Worm (Caenorhabditis elegans) whole organism, late embryonic: ENCODE measurements around the gene R105.1.

Source experiments
- C08G9.2 ChIP-seq: sonication (generic microtip); optimal IDR thresholded peaks from 2 replicates; lab custom pipeline; 2016; ENCODE audit warnings: mild to moderate bottlenecking, missing genetic modification characterization, moderate library complexity, missing compliant biosample characterization
- C38D4.7 ChIP-seq: fragments of 200-800 bp; sonication (Bioruptor generic); optimal IDR thresholded peaks from 2 replicates; lab custom pipeline; 2018; ENCODE audit warnings: mild to moderate bottlenecking, missing genetic modification characterization, moderate library complexity, missing compliant biosample characterization
- F13H6.1 ChIP-seq: sonication (generic microtip); optimal IDR thresholded peaks from 2 replicates; lab custom pipeline; 2016; ENCODE audit warnings: missing genetic modification characterization, missing compliant biosample characterization
- T23F11.4 ChIP-seq: fragments of 200-800 bp; sonication (Bioruptor generic); optimal IDR thresholded peaks from 2 replicates; lab custom pipeline; 2018; ENCODE audit warnings: mild to moderate bottlenecking, missing genetic modification characterization, missing compliant biosample characterization
- Y22D7AL.16 ChIP-seq: sonication (generic microtip); optimal IDR thresholded peaks from 2 replicates; lab custom pipeline; 2016; ENCODE audit warnings: missing genetic modification characterization, missing compliant biosample characterization
- ama-1 ChIP-seq: fragments of 150-350 bp; optimal IDR thresholded peaks from 2 replicates; lab custom pipeline; 2014
- ceh-14 ChIP-seq: sonication (generic microtip); optimal IDR thresholded peaks from 2 replicates; lab custom pipeline; 2016; ENCODE audit warnings: missing genotype, missing genetic modification characterization, missing compliant biosample characterization
- ceh-19 ChIP-seq: fragments of 200-800 bp; sonication (Bioruptor generic); optimal IDR thresholded peaks from 2 replicates; lab custom pipeline; 2018; ENCODE audit warnings: mild to moderate bottlenecking, missing genetic modification characterization, missing compliant biosample characterization
- ceh-2 ChIP-seq: sonication (generic microtip); optimal IDR thresholded peaks from 2 replicates; lab custom pipeline; 2016; ENCODE audit warnings: missing genotype, missing genetic modification characterization, missing compliant biosample characterization
- ceh-22 ChIP-seq: sonication (generic microtip); optimal IDR thresholded peaks from 2 replicates; lab custom pipeline; 2017; ENCODE audit warnings: missing biosample characterization, missing genetic modification characterization
- ceh-24 ChIP-seq: sonication (generic microtip); optimal IDR thresholded peaks from 2 replicates; lab custom pipeline; 2016; ENCODE audit warnings: mild to moderate bottlenecking, missing genetic modification characterization, missing compliant biosample characterization
- ceh-30 ChIP-seq: fragments of 150-350 bp; optimal IDR thresholded peaks from 2 replicates; lab custom pipeline; 2014; ENCODE audit warnings: missing biosample characterization, missing genetic modification characterization
- ceh-31 ChIP-seq: sonication (generic microtip); optimal IDR thresholded peaks from 2 replicates; lab custom pipeline; 2016; ENCODE audit warnings: missing genetic modification characterization, missing compliant biosample characterization
- ceh-34 ChIP-seq: sonication (generic microtip); optimal IDR thresholded peaks from 2 replicates; lab custom pipeline; 2016; ENCODE audit warnings: mild to moderate bottlenecking, missing genetic modification characterization, missing compliant biosample characterization
- ceh-45 ChIP-seq: fragments of 200-800 bp; sonication (Bioruptor generic); IDR thresholded peaks from 2 replicates; pipeline ENCODE4 v1.3.6; 2022; ENCODE audit warnings: missing genetic modification reagents, missing genetic modification characterization, missing compliant biosample characterization
- ceh-48 ChIP-seq: sonication (generic microtip); optimal IDR thresholded peaks from 2 replicates; lab custom pipeline; 2016; ENCODE audit warnings: missing genetic modification characterization, inconsistent platforms, missing compliant biosample characterization
- che-1 ChIP-seq: sonication (generic microtip); optimal IDR thresholded peaks from 2 replicates; lab custom pipeline; 2016; ENCODE audit warnings: mild to moderate bottlenecking, missing genetic modification characterization, missing compliant biosample characterization
- dve-1 ChIP-seq: sonication (generic microtip); optimal IDR thresholded peaks from 2 replicates; lab custom pipeline; 2017; ENCODE audit warnings: antibody characterized with exemption, mild to moderate bottlenecking, missing genetic modification characterization, missing compliant biosample characterization
- elt-4 ChIP-seq: sonication (generic microtip); optimal IDR thresholded peaks from 2 replicates; lab custom pipeline; 2016; ENCODE audit warnings: missing genetic modification characterization, missing compliant biosample characterization
- eyg-1 ChIP-seq: sonication (generic microtip); optimal IDR thresholded peaks from 2 replicates; lab custom pipeline; 2016; ENCODE audit warnings: missing genotype, missing genetic modification characterization, missing compliant biosample characterization
- fax-1 ChIP-seq: sonication (generic microtip); optimal IDR thresholded peaks from 2 replicates; lab custom pipeline; 2016; ENCODE audit warnings: missing genotype, missing genetic modification characterization, missing compliant biosample characterization
- fkh-10 ChIP-seq: fragments of 150-350 bp; optimal IDR thresholded peaks from 2 replicates; lab custom pipeline; 2014; ENCODE audit warnings: missing biosample characterization, missing genetic modification reagents, missing genetic modification characterization
- fkh-6 ChIP-seq: sonication (generic microtip); optimal IDR thresholded peaks from 2 replicates; lab custom pipeline; 2016; ENCODE audit warnings: missing genetic modification characterization, missing compliant biosample characterization
- gmeb-2 ChIP-seq: sonication (generic microtip); optimal IDR thresholded peaks from 2 replicates; lab custom pipeline; 2016; ENCODE audit warnings: missing genetic modification characterization, inconsistent platforms, missing compliant biosample characterization
- hlh-13 ChIP-seq: fragments of 200-800 bp; sonication (Bioruptor generic); optimal IDR thresholded peaks from 2 replicates; lab custom pipeline; 2018; ENCODE audit warnings: mild to moderate bottlenecking, missing genetic modification characterization, missing compliant biosample characterization
- hlh-15 ChIP-seq: sonication (generic microtip); optimal IDR thresholded peaks from 2 replicates; lab custom pipeline; 2016; ENCODE audit warnings: missing genetic modification characterization, missing compliant biosample characterization
- hlh-30 ChIP-seq: sonication (generic microtip); optimal IDR thresholded peaks from 2 replicates; lab custom pipeline; 2017; ENCODE audit warnings: antibody characterized with exemption, missing genetic modification characterization, missing compliant biosample characterization; ENCODE audit not compliant: insufficient read depth
- hlh-6 ChIP-seq: sonication (generic microtip); optimal IDR thresholded peaks from 2 replicates; lab custom pipeline; 2016; ENCODE audit warnings: missing genotype, missing genetic modification characterization, missing compliant biosample characterization
- lim-6 ChIP-seq: sonication (generic microtip); optimal IDR thresholded peaks from 2 replicates; lab custom pipeline; 2016; ENCODE audit warnings: missing genetic modification characterization, missing compliant biosample characterization
- mec-3 ChIP-seq: sonication (generic microtip); optimal IDR thresholded peaks from 2 replicates; lab custom pipeline; 2016; ENCODE audit warnings: borderline replicate concordance, missing genetic modification characterization, missing compliant biosample characterization
- nfya-1 ChIP-seq: sonication (generic microtip); optimal IDR thresholded peaks from 2 replicates; lab custom pipeline; 2017; ENCODE audit warnings: missing genetic modification characterization, mild to moderate bottlenecking, missing compliant biosample characterization, antibody characterized with exemption, moderate library complexity
- odd-2 ChIP-seq: sonication (generic microtip); optimal IDR thresholded peaks from 2 replicates; lab custom pipeline; 2017; ENCODE audit warnings: antibody characterized with exemption, mild to moderate bottlenecking, missing genetic modification characterization, missing compliant biosample characterization
- pat-9 ChIP-seq: fragments of 200-800 bp; sonication (Bioruptor generic); optimal IDR thresholded peaks from 2 replicates; lab custom pipeline; 2018; ENCODE audit warnings: mild to moderate bottlenecking, missing genetic modification characterization, moderate library complexity, missing compliant biosample characterization
- pax-1 ChIP-seq: fragments of 150-350 bp; optimal IDR thresholded peaks from 2 replicates; lab custom pipeline; 2014; ENCODE audit warnings: missing biosample characterization, missing genetic modification characterization
- pha-2 ChIP-seq: sonication (generic microtip); optimal IDR thresholded peaks from 2 replicates; lab custom pipeline; 2017; ENCODE audit warnings: mild to moderate bottlenecking, missing genetic modification characterization, missing compliant biosample characterization
- pros-1 ChIP-seq: fragments of 150-350 bp; optimal IDR thresholded peaks from 2 replicates; lab custom pipeline; 2014; ENCODE audit warnings: missing biosample characterization, missing genetic modification reagents, missing genetic modification characterization
- ref-2 ChIP-seq: sonication (generic microtip); optimal IDR thresholded peaks from 2 replicates; lab custom pipeline; 2016; ENCODE audit warnings: missing genetic modification characterization, missing compliant biosample characterization
- rnt-1 ChIP-seq: sonication (generic microtip); optimal IDR thresholded peaks from 2 replicates; lab custom pipeline; 2016; ENCODE audit warnings: missing genetic modification characterization, missing compliant biosample characterization
- tbx-2 ChIP-seq: sonication (generic microtip); optimal IDR thresholded peaks from 2 replicates; lab custom pipeline; 2016; ENCODE audit warnings: missing genetic modification characterization, missing compliant biosample characterization
- tbx-7 ChIP-seq: sonication (generic microtip); optimal IDR thresholded peaks from 2 replicates; lab custom pipeline; 2016; ENCODE audit warnings: missing genotype, missing genetic modification characterization, missing compliant biosample characterization
- ttx-3 ChIP-seq: sonication (generic microtip); optimal IDR thresholded peaks from 2 replicates; lab custom pipeline; 2016; ENCODE audit warnings: missing genetic modification reagents, missing genetic modification characterization, missing compliant biosample characterization
- unc-3 ChIP-seq, 2 experiments: fragments of 200-800 bp in 1 of 2; sonication (Bioruptor generic) in 1 of 2; sonication (generic microtip) in 1 of 2; conservative IDR thresholded peaks in 1 of 2; optimal IDR thresholded peaks in 1 of 2; 2 replicates each; pipeline versions ENCODE4 v1.3.6 to Lab custom; 2016 to 2022; ENCODE audit warnings: missing compliant biosample characterization in 2 of 2, missing genetic modification characterization in 2 of 2, missing genetic modification reagents in 1 of 2
- unc-42 ChIP-seq: sonication (generic microtip); optimal IDR thresholded peaks from 2 replicates; lab custom pipeline; 2016; ENCODE audit warnings: missing genotype, missing genetic modification characterization, missing compliant biosample characterization
- unc-55 ChIP-seq: sonication (generic microtip); optimal IDR thresholded peaks from 2 replicates; lab custom pipeline; 2017; ENCODE audit warnings: missing biosample characterization, missing genetic modification reagents, missing genetic modification characterization
- zip-5 ChIP-seq: sonication (generic microtip); optimal IDR thresholded peaks from 2 replicates; lab custom pipeline; 2016; ENCODE audit warnings: missing genetic modification characterization, missing compliant biosample characterization
- ztf-16 ChIP-seq: sonication (generic microtip); optimal IDR thresholded peaks from 2 replicates; lab custom pipeline; 2017; ENCODE audit warnings: missing genetic modification characterization, missing compliant biosample characterization

Gene R105.1

ce11 chrIV:4633393-4633792 lies at the start of gene R105.1:
TSS of gene R105.1 (plus strand) at chrIV:4633693.
- TF ChIP-seq fkh-6 (tag; lab: Kevin White, UChicago) (no peak), hlh-15 (tag; lab: Kevin White, UChicago) (no peak), T23F11.4 (GFP tag; lab: Kevin White, UChicago) (no peak), odd-2 (no peak), Y22D7AL.16 (tag; lab: Kevin White, UChicago) (no peak), unc-55 (no peak), eyg-1 (tag; lab: Kevin White, UChicago) (no peak), tbx-2 (tag; lab: Kevin White, UChicago) (no peak), lim-6 (tag; lab: Kevin White, UChicago) (no peak), nfya-1 (tag; lab: Kevin White, UChicago) (no peak), ceh-24 (tag; lab: Kevin White, UChicago) (no peak), ceh-34 (tag; lab: Kevin White, UChicago) (no peak), pha-2 (tag; lab: Kevin White, UChicago) (no peak), pat-9 (tag; lab: Kevin White, UChicago) (no peak), ref-2 (tag; lab: Kevin White, UChicago) (no peak), ceh-48 (no peak), hlh-13 (no peak), hlh-6 (no peak)
- TF ChIP-seq, all 69 proteins: peak for 0

ce11 chrIV:4585991-4586390 lies 47.5 kb upstream of the R105.1 start:
- TF ChIP-seq che-1 (tag; lab: Kevin White, UChicago) (no peak), mec-3 (tag; lab: Kevin White, UChicago) (no peak), unc-42 (tag; lab: Kevin White, UChicago) (peak; percentile 100), fkh-10 (GFP tag; lab: Kevin White, UChicago) (peak; percentile 62), ceh-31 (peak; percentile 70), gmeb-2 (tag; lab: Kevin White, UChicago) (no peak), tbx-7 (tag; lab: Kevin White, UChicago) (no peak), fax-1 (tag; lab: Kevin White, UChicago) (peak; percentile 15), hlh-15 (tag; lab: Kevin White, UChicago) (no peak), ceh-14 (tag; lab: Kevin White, UChicago) (peak; percentile 78), nfya-1 (tag; lab: Kevin White, UChicago) (peak; percentile 17)

ce11 chrIV:4587532-4587931 lies 46.0 kb upstream of the R105.1 start:
- TF ChIP-seq T23F11.4 (GFP tag; lab: Kevin White, UChicago) (no peak), ceh-2 (tag; lab: Kevin White, UChicago) (no peak), pros-1 (tag; lab: Kevin White, UChicago) (no peak), F13H6.1 (no peak), C08G9.2 (no peak), gmeb-2 (tag; lab: Kevin White, UChicago) (no peak), dve-1 (tag; lab: Kevin White, UChicago) (no peak), lim-6 (tag; lab: Kevin White, UChicago) (no peak), pax-1 (tag; lab: Kevin White, UChicago) (no peak), elt-4 (tag; lab: Kevin White, UChicago) (no peak), unc-3 (GFP tag; conservative IDR thresholded peaks at IDR 0.05; lab: Robert Waterston, UW) (no peak), unc-3 (tag; optimal IDR thresholded peaks at IDR 0.05; lab: Kevin White, UChicago) (no peak), C38D4.7 (GFP tag; lab: Kevin White, UChicago) (no peak), unc-42 (tag; lab: Kevin White, UChicago) (no peak)

- TF ChIP-seq unc-55 (no peak), zip-5 (tag; lab: Kevin White, UChicago) (no peak), hlh-30 (tag; lab: Kevin White, UChicago) (no peak), ceh-45 (GFP tag; lab: Robert Waterston, UW) (no peak), rnt-1 (tag; lab: Kevin White, UChicago) (peak; percentile 13), lim-6 (tag; lab: Kevin White, UChicago) (no peak), ama-1 (lab: Kevin White, UChicago) (no peak), ceh-22 (tag; lab: Kevin White, UChicago) (no peak), hlh-13 (no peak), ref-2 (tag; lab: Kevin White, UChicago) (peak; percentile 57), ceh-30 (tag; lab: Kevin White, UChicago) (no peak), C08G9.2 (no peak), ceh-19 (GFP tag; lab: Kevin White, UChicago) (peak; percentile 14), gmeb-2 (tag; lab: Kevin White, UChicago) (no peak), hlh-15 (tag; lab: Kevin White, UChicago) (no peak), C38D4.7 (GFP tag; lab: Kevin White, UChicago) (no peak), unc-42 (tag; lab: Kevin White, UChicago) (no peak), pha-2 (tag; lab: Kevin White, UChicago) (peak; percentile 58), pax-1 (tag; lab: Kevin White, UChicago) (no peak), fkh-10 (GFP tag; lab: Kevin White, UChicago) (no peak), ztf-16 (tag; lab: Kevin White, UChicago) (no peak), ttx-3 (tag; lab: Kevin White, UChicago) (no peak)
Measured at ce11 chrIV:4588408-4588807, 45.1 kb upstream of the R105.1 start.
